Fruit fly (Drosophila melanogaster): ENCODE measurements around the gene B-H2.

The B-H2 gene

dm6 chrX:17297924-17298591, 16.3 kb upstream of the B-H2 start (continued):
- TF ChIP-seq oc (tag; optimal IDR thresholded peaks at IDR 0.05) (peak; percentile 81), CG15696 (tag; optimal IDR thresholded peaks at IDR 0.05) (no peak), CG9932 (GFP tag; IDR thresholded peaks at IDR 0.05) (no peak), CG12219 (GFP tag; optimal IDR thresholded peaks at IDR 0.05) (peak; percentile 10), HLH3B (GFP tag; IDR thresholded peaks at IDR 0.05) (0 out of 2 replicates have a peak, but pooled peaks have one; percentile 27), CG6854 (GFP tag; optimal IDR thresholded peaks at IDR 0.05) (no peak), lab (GFP tag; optimal IDR thresholded peaks at IDR 0.05) (no peak), Dip2 (GFP tag; IDR thresholded peaks at IDR 0.05) (no peak), CG4282 (GFP tag; optimal IDR thresholded peaks at IDR 0.05) (no peak), CG12659 (GFP tag; optimal IDR thresholded peaks at IDR 0.05) (no peak), CG18764 (GFP tag; optimal IDR thresholded peaks at IDR 0.05) (no peak), pum (GFP tag; optimal IDR thresholded peaks at IDR 0.05) (no peak), rib (GFP tag; IDR thresholded peaks at IDR 0.05) (no peak), CG4404 (GFP tag; IDR thresholded peaks at IDR 0.05) (no peak), HLH4C (GFP tag; IDR thresholded peaks at IDR 0.05; ENCODE audit: partially characterized antibody) (no peak), CG8089 (GFP tag; optimal IDR thresholded peaks at IDR 0.05) (no peak), gsb (GFP tag; IDR thresholded peaks at IDR 0.05) (no peak), dimm (GFP tag; IDR thresholded peaks at IDR 0.05) (no peak), Max (GFP tag; optimal IDR thresholded peaks at IDR 0.05) (no peak), CG2875 (GFP tag; optimal IDR thresholded peaks at IDR 0.05) (peak; percentile 3), Ada2b (GFP tag; IDR thresholded peaks at IDR 0.05) (no peak), zfh1 (GFP tag; IDR thresholded peaks at IDR 0.05) (peak; percentile 58; the same call in 2 of the 3 replicates), ase (GFP tag; IDR thresholded peaks at IDR 0.05) (no peak), Asciz (GFP tag; optimal IDR thresholded peaks at IDR 0.05) (no peak), Stat92E (GFP tag; optimal IDR thresholded peaks at IDR 0.05) (no peak), peb (GFP tag; IDR thresholded peaks at IDR 0.05) (no peak), Mes4 (GFP tag; optimal IDR thresholded peaks at IDR 0.05) (peak; percentile 1), CG4617 (GFP tag; optimal IDR thresholded peaks at IDR 0.05; ENCODE audit: borderline replicate concordance) (no peak), knrl (GFP tag; IDR thresholded peaks at IDR 0.05; ENCODE audit: partially characterized antibody) (no peak), her (GFP tag; optimal IDR thresholded peaks at IDR 0.05) (no peak), bcd (GFP tag; optimal IDR thresholded peaks at IDR 0.05) (no peak), B-H1 (GFP tag; IDR thresholded peaks at IDR 0.05) (no peak), jing (GFP tag; optimal IDR thresholded peaks at IDR 0.05) (no peak), pzg (GFP tag; optimal IDR thresholded peaks at IDR 0.05) (no peak), gt (GFP tag; IDR thresholded peaks at IDR 0.05) (no peak), caup (GFP tag; optimal IDR thresholded peaks at IDR 0.05; ENCODE audit: severe bottlenecking) (no peak), NK7.1 (GFP tag; optimal IDR thresholded peaks at IDR 0.05) (no peak), sima (GFP tag; optimal IDR thresholded peaks at IDR 0.05) (no peak), cas (GFP tag; IDR thresholded peaks at IDR 0.05) (no peak), CG10431 (GFP tag; optimal IDR thresholded peaks at IDR 0.05) (no peak), CG8924 (tag; optimal IDR thresholded peaks at IDR 0.05) (no peak), sc (optimal IDR thresholded peaks at IDR 0.05) (no peak), sc (GFP tag; optimal IDR thresholded peaks at IDR 0.05) (peak; percentile 10), H2.0 (GFP tag; IDR thresholded peaks at IDR 0.05) (no peak), Lhr (GFP tag; optimal IDR thresholded peaks at IDR 0.05) (no peak), CG15269 (tag; optimal IDR thresholded peaks at IDR 0.05) (no peak), dmrt99B (tag; optimal IDR thresholded peaks at IDR 0.05) (peak; percentile 52), az2 (GFP tag; optimal IDR thresholded peaks at IDR 0.05) (peak; percentile 14), gcm2 (GFP tag; optimal IDR thresholded peaks at IDR 0.05) (no peak), Sry-δ (GFP tag; optimal IDR thresholded peaks at IDR 0.05) (no peak)

Measured in whole organism, embryonic.